Worm (Caenorhabditis elegans) whole organism, L1 larva: ENCODE results near the gene sgcb-1.

Experiments used
- C04F5.9 ChIP-seq: sonication (generic microtip); optimal IDR thresholded peaks from 2 replicates; lab custom pipeline; 2016; ENCODE audit warnings: missing genetic modification characterization, missing compliant biosample characterization
- C16A3.4 ChIP-seq: fragments of 150-350 bp; optimal IDR thresholded peaks from 2 replicates; lab custom pipeline; 2014; ENCODE audit warnings: missing biosample characterization, missing genetic modification characterization
- F16B12.6 ChIP-seq: fragments of 150-350 bp; optimal IDR thresholded peaks from 2 replicates; lab custom pipeline; 2014; ENCODE audit warnings: missing biosample characterization, missing genetic modification characterization
- aha-1 ChIP-seq: fragments of 150-350 bp; optimal IDR thresholded peaks from 2 replicates; lab custom pipeline; 2014; ENCODE audit warnings: missing biosample characterization, missing genetic modification characterization
- alr-1 ChIP-seq: fragments of 200-800 bp; sonication (Bioruptor generic); optimal IDR thresholded peaks from 2 replicates; lab custom pipeline; 2018; ENCODE audit warnings: borderline replicate concordance, mild to moderate bottlenecking, missing genetic modification characterization, missing compliant biosample characterization
- aly-2 ChIP-seq: fragments of 150-350 bp; optimal IDR thresholded peaks from 2 replicates; lab custom pipeline; 2014; ENCODE audit warnings: missing biosample characterization, missing genetic modification characterization
- blmp-1 ChIP-seq: fragments of 150-350 bp; optimal IDR thresholded peaks from 2 replicates; lab custom pipeline; 2014; ENCODE audit warnings: missing biosample characterization, missing genetic modification characterization
- ceh-63 ChIP-seq: fragments of 200-800 bp; sonication (Bioruptor generic); optimal IDR thresholded peaks from 2 replicates; lab custom pipeline; 2018; ENCODE audit warnings: mild to moderate bottlenecking, missing genetic modification characterization, missing compliant biosample characterization
- ceh-82 ChIP-seq, 3 experiments: fragments of 150-350 bp in 1 of 3; sonication (generic microtip) in 2 of 3; optimal IDR thresholded peaks; 2 replicates each; lab custom pipeline; 2014 to 2017; ENCODE audit warnings: missing biosample characterization in 3 of 3, missing genetic modification characterization in 3 of 3
- ceh-90 ChIP-seq: sonication (generic microtip); optimal IDR thresholded peaks from 2 replicates; lab custom pipeline; 2016; ENCODE audit warnings: missing genetic modification characterization, missing compliant biosample characterization
- dpl-1 ChIP-seq, 3 experiments: fragments of 150-350 bp in 2 of 3; sonication (generic microtip) in 1 of 3; optimal IDR thresholded peaks; 2 replicates each; lab custom pipeline; 2014 to 2017; ENCODE audit warnings: missing biosample characterization in 3 of 3, missing genetic modification characterization in 3 of 3, missing genetic modification reagents in 3 of 3
- elt-3 ChIP-seq, 6 experiments: fragments of 150-350 bp in 1 of 6; sonication (generic microtip); optimal IDR thresholded peaks; 2 replicates each; lab custom pipeline; 2017 to 2018; ENCODE audit warnings: missing biosample characterization in 6 of 6, missing genetic modification characterization in 6 of 6, inconsistent platforms in 1 of 6
- fkh-10 ChIP-seq: sonication (generic microtip); optimal IDR thresholded peaks from 2 replicates; lab custom pipeline; 2017; ENCODE audit warnings: missing biosample characterization, missing genetic modification reagents, missing genetic modification characterization
- fkh-8 ChIP-seq: sonication (generic microtip); optimal IDR thresholded peaks from 2 replicates; lab custom pipeline; 2016; ENCODE audit warnings: mild to moderate bottlenecking, missing genetic modification characterization, missing compliant biosample characterization
- fos-1 ChIP-seq: fragments of 150-350 bp; optimal IDR thresholded peaks from 2 replicates; lab custom pipeline; 2014; ENCODE audit warnings: missing biosample characterization, missing genetic modification characterization
- hlh-17 ChIP-seq: fragments of 200-800 bp; sonication (Bioruptor generic); optimal IDR thresholded peaks from 2 replicates; lab custom pipeline; 2018; ENCODE audit warnings: missing genetic modification characterization, mild to moderate bottlenecking, missing compliant biosample characterization, moderate library complexity, borderline replicate concordance
- hpl-2 ChIP-seq: fragments of 150-350 bp; optimal IDR thresholded peaks from 2 replicates; lab custom pipeline; 2014; ENCODE audit warnings: missing biosample characterization, missing genetic modification reagents, missing genetic modification characterization
- isw-1 ChIP-seq: fragments of 200-800 bp; sonication (Bioruptor generic); IDR thresholded peaks from 2 replicates; pipeline ENCODE4 v1.3.6; 2022; ENCODE audit warnings: missing genetic modification characterization, missing compliant biosample characterization
- lin-14 ChIP-seq: fragments of 200-800 bp; sonication (Bioruptor generic); optimal IDR thresholded peaks from 2 replicates; lab custom pipeline; 2018; ENCODE audit warnings: mild to moderate bottlenecking, missing genetic modification characterization, moderate library complexity, missing compliant biosample characterization
- lin-35 ChIP-seq, 2 experiments: fragments of 150-350 bp; optimal IDR thresholded peaks; 2 replicates each; lab custom pipeline; 2014; ENCODE audit warnings: missing biosample characterization in 2 of 2, missing genetic modification characterization in 2 of 2, missing genetic modification reagents in 2 of 2
- lir-3 ChIP-seq: sonication (generic microtip); optimal IDR thresholded peaks from 2 replicates; lab custom pipeline; 2016; ENCODE audit warnings: mild to moderate bottlenecking, missing genetic modification characterization, moderate library complexity, missing compliant biosample characterization; ENCODE audit not compliant: poor library complexity
- mdl-1 ChIP-seq, 2 experiments: fragments of 150-350 bp; optimal IDR thresholded peaks; 2 replicates each; lab custom pipeline; 2014 to 2017; ENCODE audit warnings: missing biosample characterization in 2 of 2, missing genetic modification characterization in 2 of 2, inconsistent platforms in 1 of 2
- mep-1 ChIP-seq: fragments of 150-350 bp; optimal IDR thresholded peaks from 2 replicates; lab custom pipeline; 2014; ENCODE audit warnings: missing biosample characterization, missing genetic modification characterization
- nhr-20 ChIP-seq: sonication (generic microtip); optimal IDR thresholded peaks from 2 replicates; lab custom pipeline; 2016; ENCODE audit warnings: mild to moderate bottlenecking, missing genetic modification characterization, missing compliant biosample characterization
- nhr-71 ChIP-seq: sonication (generic microtip); optimal IDR thresholded peaks from 2 replicates; lab custom pipeline; 2016; ENCODE audit warnings: mild to moderate bottlenecking, missing genetic modification characterization, moderate library complexity, missing compliant biosample characterization
- nhr-85 ChIP-seq: sonication (generic microtip); peaks from one replicate; lab custom pipeline; 2016; ENCODE audit warnings: missing genetic modification characterization, inconsistent platforms, missing compliant biosample characterization
- pqm-1 ChIP-seq: sonication (generic microtip); optimal IDR thresholded peaks from 3 replicates; lab custom pipeline; 2017; ENCODE audit warnings: missing biosample characterization, missing genetic modification characterization
- rnt-1 ChIP-seq: sonication (generic microtip); optimal IDR thresholded peaks from 2 replicates; lab custom pipeline; 2016; ENCODE audit warnings: mild to moderate bottlenecking, missing genetic modification characterization, moderate library complexity, missing compliant biosample characterization
- skn-1 ChIP-seq: fragments of 150-350 bp; optimal IDR thresholded peaks from 2 replicates; lab custom pipeline; 2014; ENCODE audit warnings: missing biosample characterization, missing genetic modification characterization
- snpc-4 ChIP-seq: fragments of 150-350 bp; optimal IDR thresholded peaks from 2 replicates; lab custom pipeline; 2014; ENCODE audit warnings: missing biosample characterization, missing genetic modification characterization
- sox-4 ChIP-seq: sonication (generic microtip); optimal IDR thresholded peaks from 2 replicates; lab custom pipeline; 2016; ENCODE audit warnings: missing genetic modification characterization, missing compliant biosample characterization
- sptf-1 ChIP-seq: fragments of 150-350 bp; optimal IDR thresholded peaks from 2 replicates; lab custom pipeline; 2014; ENCODE audit warnings: missing biosample characterization, missing genetic modification characterization
- sup-37 ChIP-seq: fragments of 200-800 bp; sonication (Bioruptor generic); optimal IDR thresholded peaks from 2 replicates; lab custom pipeline; 2018; ENCODE audit warnings: mild to moderate bottlenecking, missing genetic modification characterization, missing compliant biosample characterization
- tlp-1 ChIP-seq: fragments of 150-350 bp; optimal IDR thresholded peaks from 2 replicates; lab custom pipeline; 2014; ENCODE audit warnings: missing biosample characterization, missing genetic modification characterization
- unc-62 ChIP-seq: fragments of 150-350 bp; optimal IDR thresholded peaks from 2 replicates; lab custom pipeline; 2014; ENCODE audit warnings: missing biosample characterization, missing genetic modification reagents, missing genetic modification characterization
- unc-86 ChIP-seq: sonication (generic microtip); optimal IDR thresholded peaks from 2 replicates; lab custom pipeline; 2016; ENCODE audit warnings: missing genetic modification characterization, missing compliant biosample characterization
- zip-4 ChIP-seq: fragments of 200-800 bp; sonication (Bioruptor generic); optimal IDR thresholded peaks from 2 replicates; lab custom pipeline; 2018; ENCODE audit warnings: mild to moderate bottlenecking, missing genetic modification characterization, moderate library complexity, missing compliant biosample characterization

The sgcb-1 gene

DNA sequence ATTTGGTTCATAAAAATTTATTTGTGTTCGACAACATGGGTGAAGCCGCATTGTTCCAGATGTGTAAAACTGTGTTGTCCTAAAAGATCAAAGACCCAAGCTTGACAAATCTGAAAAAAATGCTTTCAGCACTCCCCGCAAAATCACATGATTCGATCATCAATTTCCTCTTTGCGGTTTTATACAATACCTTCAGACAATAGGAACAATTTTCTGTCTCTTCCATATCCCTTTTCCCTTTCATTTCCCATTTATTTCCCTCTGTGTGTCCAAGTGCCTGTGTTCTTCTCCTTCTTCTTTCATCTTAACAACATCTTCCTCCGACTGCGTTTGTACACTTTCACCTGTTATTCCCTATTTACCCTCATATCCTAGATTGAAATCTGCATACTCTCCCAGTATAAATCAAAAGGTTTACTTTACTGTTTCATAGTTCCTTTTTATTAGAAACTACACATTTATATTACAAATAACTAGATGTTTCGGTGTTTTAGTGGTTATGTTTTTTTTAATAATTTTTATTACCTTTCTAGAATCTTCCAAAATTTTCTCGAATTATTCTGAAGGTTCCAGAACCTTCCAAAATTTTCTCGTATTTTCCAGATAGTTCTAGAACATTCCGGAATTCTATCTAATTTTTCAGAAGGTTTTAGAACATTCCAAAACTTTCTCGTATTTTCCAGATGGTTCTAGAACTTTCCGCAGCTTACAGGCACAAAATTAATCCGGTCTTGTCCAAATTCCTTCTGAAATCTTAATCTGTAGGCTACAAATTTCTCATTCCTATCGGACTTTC is 24.9 kb upstream of the sgcb-1 start, which contains the start of gene K01A2.5:
Gene K01A2.5, plus strand, starts transcription at position 297 of the 796 bp plus-strand sequence.
- no peak for TF ChIP-seq C04F5.9 (tag; lab: Kevin White, UChicago)
- TF ChIP-seq ceh-82 (tag; optimal IDR thresholded peaks at IDR 0.05; lab: Kevin White, UChicago), result peak in 1 of 3 experiments; percentile 1
- TF ChIP-seq zip-4 (GFP tag; lab: Kevin White, UChicago), result no peak
- TF ChIP-seq lin-35 (GFP tag; optimal IDR thresholded peaks at IDR 0.05; lab: Kevin White, UChicago), result peak in 1 of 2 experiments; percentile 8
- TF ChIP-seq unc-86 (tag; lab: Kevin White, UChicago), result no peak
- TF ChIP-seq aha-1 (tag; lab: Kevin White, UChicago), result no peak
- peak; percentile 36 for TF ChIP-seq nhr-20 (tag; lab: Kevin White, UChicago)
- TF ChIP-seq hlh-17 (GFP tag; lab: Kevin White, UChicago), result no peak
- peak; percentile 79 for TF ChIP-seq lin-14 (GFP tag; lab: Kevin White, UChicago)
- peak; percentile 48 for TF ChIP-seq mep-1 (tag; lab: Kevin White, UChicago)
- TF ChIP-seq C16A3.4 (tag; lab: Kevin White, UChicago), result peak; percentile 2
- peak; percentile 91 for TF ChIP-seq nhr-85 (tag; lab: Kevin White, UChicago)
- TF ChIP-seq lir-3 (tag; lab: Kevin White, UChicago), result peak; percentile 6
- TF ChIP-seq fos-1, result no peak
- TF ChIP-seq elt-3 (tag; optimal IDR thresholded peaks at IDR 0.05; lab: Kevin White, UChicago), result peak in 2 of 6 experiments; percentile 11 to 35
- peak; percentile 99 for TF ChIP-seq blmp-1
- TF ChIP-seq snpc-4 (tag; lab: Kevin White, UChicago), result no peak
- no peak for TF ChIP-seq fkh-8 (tag; lab: Kevin White, UChicago)
- TF ChIP-seq sptf-1, result no peak
- no peak for TF ChIP-seq nhr-71 (tag; lab: Kevin White, UChicago)
- no peak for TF ChIP-seq F16B12.6 (tag; lab: Kevin White, UChicago)
- TF ChIP-seq aly-2 (tag; lab: Kevin White, UChicago), result no peak
- no peak for TF ChIP-seq ceh-90 (tag; lab: Kevin White, UChicago)
- peak in 1 of 3 experiments; percentile 2 for TF ChIP-seq dpl-1 (GFP tag; optimal IDR thresholded peaks at IDR 0.05; lab: Kevin White, UChicago)
- TF ChIP-seq isw-1 (GFP tag; lab: Robert Waterston, UW), result no peak
- peak; percentile 7 for TF ChIP-seq rnt-1 (tag; lab: Kevin White, UChicago)

DNA sequence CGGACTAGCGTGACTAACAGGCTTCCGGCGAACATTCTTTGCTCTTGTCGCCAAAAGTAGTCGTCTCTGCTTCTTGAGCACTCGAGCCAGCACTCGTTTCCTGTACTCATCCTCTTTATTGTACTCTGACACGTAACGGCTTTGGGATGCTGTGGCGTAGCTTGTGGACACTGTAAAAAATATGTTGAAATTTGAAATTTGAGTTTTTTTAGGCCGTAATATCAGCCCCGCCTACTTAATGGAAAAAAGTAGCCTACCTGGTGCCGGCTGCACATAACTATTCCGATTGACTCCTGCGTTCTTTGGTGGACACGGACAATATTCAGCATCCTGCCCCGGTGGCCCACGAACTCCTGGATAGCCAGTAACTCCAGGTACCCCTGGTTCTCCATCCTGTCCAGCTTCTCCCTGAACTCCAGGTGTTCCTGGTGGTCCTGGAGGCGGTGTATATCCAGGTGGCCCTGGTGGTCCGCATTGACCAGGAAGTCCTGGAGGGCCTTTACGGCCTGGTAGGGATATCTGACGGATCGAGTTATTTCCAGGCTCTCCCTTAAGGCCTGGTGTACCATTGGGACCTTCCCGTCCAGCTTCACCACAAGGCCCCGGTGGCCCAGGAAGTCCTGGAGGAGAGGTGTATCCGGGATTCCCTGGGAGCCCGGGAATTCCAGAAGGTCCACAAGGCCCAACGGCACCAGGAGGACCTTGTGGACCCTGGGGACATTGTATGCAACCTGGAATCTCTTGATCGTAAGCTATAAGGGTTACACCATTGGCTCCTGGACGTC is 22.0 kb upstream of the sgcb-1 start:
- TF ChIP-seq pqm-1 (tag; lab: Kevin White, UChicago), result no peak
- TF ChIP-seq alr-1 (tag; lab: Kevin White, UChicago), result no peak
- TF ChIP-seq hpl-2 (GFP tag; lab: Kevin White, UChicago), result no peak
- no peak for TF ChIP-seq skn-1 (tag; lab: Kevin White, UChicago)
- no peak for TF ChIP-seq unc-62 (GFP tag; lab: Kevin White, UChicago)
- TF ChIP-seq sup-37 (GFP tag; lab: Kevin White, UChicago), result no peak
- TF ChIP-seq ceh-63 (GFP tag; lab: Kevin White, UChicago), result no peak
- no peak for TF ChIP-seq F16B12.6 (tag; lab: Kevin White, UChicago)
- TF ChIP-seq sptf-1, result no peak
- TF ChIP-seq hlh-17 (GFP tag; lab: Kevin White, UChicago), result no peak
- no peak for TF ChIP-seq sox-4 (tag; lab: Kevin White, UChicago)
- TF ChIP-seq isw-1 (GFP tag; lab: Robert Waterston, UW), result no peak
- no peak for TF ChIP-seq mdl-1 (tag; optimal IDR thresholded peaks at IDR 0.05; lab: Kevin White, UChicago)
- no peak for TF ChIP-seq fkh-8 (tag; lab: Kevin White, UChicago)
- no peak for TF ChIP-seq nhr-20 (tag; lab: Kevin White, UChicago)
- TF ChIP-seq tlp-1 (tag; lab: Kevin White, UChicago), result no peak
- TF ChIP-seq fkh-10 (GFP tag; lab: Kevin White, UChicago), result no peak
